Fruit fly (Drosophila melanogaster): ENCODE data around the gene mRpL9.

- TF ChIP-seq achi (GFP tag; optimal IDR thresholded peaks at IDR 0.05): no peak
- no peak for TF ChIP-seq dsx (GFP tag; optimal IDR thresholded peaks at IDR 0.05; ENCODE audit: poor library complexity, severe bottlenecking)
- no peak for TF ChIP-seq Sox102F (GFP tag; optimal IDR thresholded peaks at IDR 0.05)
- TF ChIP-seq CG6792 (GFP tag; optimal IDR thresholded peaks at IDR 0.05): no peak
- TF ChIP-seq CG4318 (GFP tag; optimal IDR thresholded peaks at IDR 0.05): no peak
- TF ChIP-seq CG6276 (GFP tag; optimal IDR thresholded peaks at IDR 0.05): no peak
- no peak for TF ChIP-seq net (GFP tag; optimal IDR thresholded peaks at IDR 0.05)
- no peak for TF ChIP-seq pdm3 (GFP tag; optimal IDR thresholded peaks at IDR 0.05)
Measured at dm6 chr3R:15292241-15293004, 38.1 kb upstream of the mRpL9 start.
